Fruit fly (Drosophila melanogaster) whole organism, prepupa: ENCODE results near the gene brat.

Source experiments
- Blimp-1 ChIP-seq: fragments of 200-800 bp; sonication (Bioruptor generic); optimal IDR thresholded peaks from 3 replicates; lab custom pipeline; 2017; ENCODE audit warnings: missing biosample characterization, missing genetic modification characterization, mild to moderate bottlenecking, moderate library complexity, missing genetic modification reagents
- CG10631 ChIP-seq: fragments of 200-800 bp; sonication (Bioruptor generic); optimal IDR thresholded peaks from 2 replicates; lab custom pipeline; 2016; ENCODE audit warnings: missing biosample characterization, missing genetic modification characterization
- CG10669 ChIP-seq: fragments of 200-800 bp; sonication (Bioruptor generic); optimal IDR thresholded peaks from 3 replicates; lab custom pipeline; 2018; ENCODE audit warnings: missing biosample characterization, mild to moderate bottlenecking, missing genetic modification characterization, moderate library complexity
- CG11294 ChIP-seq: fragments of 200-800 bp; sonication (Bioruptor generic); IDR thresholded peaks from 2 replicates; pipeline ENCODE4 v1.3.6; 2022; ENCODE audit warnings: missing biosample characterization, missing genetic modification characterization
- CG11762 ChIP-seq: fragments of 200-800 bp; sonication (Bioruptor generic); optimal IDR thresholded peaks from 3 replicates; lab custom pipeline; 2016; ENCODE audit warnings: missing biosample characterization, missing genetic modification characterization; ENCODE audit not compliant: insufficient read depth
- CG11902 ChIP-seq: fragments of 200-800 bp; sonication (Bioruptor generic); optimal IDR thresholded peaks from 3 replicates; lab custom pipeline; 2016; ENCODE audit warnings: missing biosample characterization, missing genetic modification characterization
- CG15336 ChIP-seq: fragments of 200-800 bp; sonication (Bioruptor generic); IDR thresholded peaks from 2 replicates; pipeline ENCODE4 v1.3.6; 2022; ENCODE audit warnings: missing biosample characterization, missing genetic modification characterization
- CG16779 ChIP-seq: fragments of 200-800 bp; sonication (Bioruptor generic); optimal IDR thresholded peaks from 3 replicates; lab custom pipeline; 2017; ENCODE audit warnings: missing biosample characterization, mild to moderate bottlenecking, missing genetic modification characterization
- CG31627 ChIP-seq: fragments of 200-800 bp; sonication (Bioruptor generic); optimal IDR thresholded peaks from 3 replicates; lab custom pipeline; 2016; ENCODE audit warnings: missing biosample characterization, missing genetic modification characterization
- CG6163 ChIP-seq: fragments of 200-800 bp; sonication (Bioruptor generic); IDR thresholded peaks from 3 replicates; pipeline ENCODE4 v1.3.6; 2022; ENCODE audit warnings: missing biosample characterization, missing genetic modification characterization
- CG6276 ChIP-seq: fragments of 200-800 bp; sonication (Bioruptor generic); optimal IDR thresholded peaks from 2 replicates; lab custom pipeline; 2017; ENCODE audit warnings: missing biosample characterization, mild to moderate bottlenecking, missing genetic modification characterization
- CG6792 ChIP-seq: fragments of 200-800 bp; sonication (Bioruptor generic); optimal IDR thresholded peaks from 3 replicates; lab custom pipeline; 2016; ENCODE audit warnings: missing biosample characterization, missing genetic modification characterization
- CG6808 ChIP-seq: fragments of 200-800 bp; sonication (Bioruptor generic); optimal IDR thresholded peaks from 3 replicates; lab custom pipeline; 2017; ENCODE audit warnings: missing biosample characterization, missing genetic modification characterization, mild to moderate bottlenecking, moderate library complexity, missing genetic modification reagents
- CG6854 ChIP-seq: fragments of 200-800 bp; sonication (Bioruptor generic); optimal IDR thresholded peaks from 2 replicates; lab custom pipeline; 2017; ENCODE audit warnings: missing biosample characterization, mild to moderate bottlenecking, missing genetic modification characterization
- CG8119 ChIP-seq: fragments of 200-800 bp; sonication (Bioruptor generic); IDR thresholded peaks from 3 replicates; pipeline ENCODE4 v1.3.6; 2022; ENCODE audit warnings: missing biosample characterization, missing genetic modification characterization
- CG8632 ChIP-seq: fragments of 200-800 bp; sonication (Bioruptor generic); optimal IDR thresholded peaks from 3 replicates; lab custom pipeline; 2016; ENCODE audit warnings: missing biosample characterization, missing genetic modification characterization
- CG9139 ChIP-seq: fragments of 200-800 bp; sonication (Bioruptor generic); optimal IDR thresholded peaks from 3 replicates; lab custom pipeline; 2017; ENCODE audit warnings: missing biosample characterization, mild to moderate bottlenecking, missing genetic modification characterization
- Eip75B ChIP-seq: fragments of 200-800 bp; sonication (Bioruptor generic); optimal IDR thresholded peaks from 3 replicates; lab custom pipeline; 2016; ENCODE audit warnings: missing biosample characterization, missing genetic modification characterization
- Eip78C ChIP-seq: fragments of 200-800 bp; sonication (Bioruptor generic); peaks from one replicate; lab custom pipeline; 2016; ENCODE audit warnings: missing biosample characterization, missing genetic modification characterization
- Eip93F ChIP-seq: fragments of 200-800 bp; sonication (Bioruptor generic); optimal IDR thresholded peaks from 2 replicates; lab custom pipeline; 2016; ENCODE audit warnings: missing biosample characterization, mild to moderate bottlenecking, missing genetic modification characterization
- Ets21C ChIP-seq: fragments of 200-800 bp; sonication (Bioruptor generic); optimal IDR thresholded peaks from 3 replicates; lab custom pipeline; 2016; ENCODE audit warnings: missing biosample characterization, missing genetic modification characterization
- Ets96B ChIP-seq: fragments of 200-800 bp; optimal IDR thresholded peaks from 2 replicates; lab custom pipeline; 2019; ENCODE audit warnings: missing biosample characterization, mild to moderate bottlenecking, missing genetic modification characterization, moderate library complexity
- Gug ChIP-seq: fragments of 200-800 bp; sonication (Bioruptor generic); IDR thresholded peaks from 2 replicates; pipeline ENCODE4 v1.3.6; 2022; ENCODE audit warnings: missing biosample characterization, missing genetic modification characterization
- Hr39 ChIP-seq: fragments of 200-800 bp; sonication (Bioruptor generic); optimal IDR thresholded peaks from 2 replicates; lab custom pipeline; 2016; ENCODE audit warnings: missing biosample characterization, missing genetic modification characterization
- Lpt ChIP-seq: fragments of 200-800 bp; sonication (Bioruptor generic); optimal IDR thresholded peaks from 3 replicates; lab custom pipeline; 2016; ENCODE audit warnings: missing biosample characterization, missing genetic modification characterization
- Met ChIP-seq: fragments of 200-800 bp; sonication (Bioruptor generic); optimal IDR thresholded peaks from 3 replicates; lab custom pipeline; 2016; ENCODE audit warnings: missing biosample characterization, missing genetic modification characterization
- OdsH ChIP-seq: fragments of 200-800 bp; sonication (Bioruptor generic); optimal IDR thresholded peaks from 3 replicates; lab custom pipeline; 2016; ENCODE audit warnings: missing biosample characterization, missing genetic modification characterization
- Smox ChIP-seq: fragments of 200-800 bp; sonication (Bioruptor generic); optimal IDR thresholded peaks from 3 replicates; lab custom pipeline; 2016; ENCODE audit warnings: missing biosample characterization, missing genetic modification characterization
- Sox14 ChIP-seq: fragments of 200-800 bp; sonication (Bioruptor generic); optimal IDR thresholded peaks from 3 replicates; lab custom pipeline; 2016; ENCODE audit warnings: missing biosample characterization, missing genetic modification characterization
- Sox15 ChIP-seq: fragments of 200-800 bp; sonication (Bioruptor generic); optimal IDR thresholded peaks from 3 replicates; lab custom pipeline; 2016; ENCODE audit warnings: missing biosample characterization, missing genetic modification characterization
- acj6 ChIP-seq: fragments of 200-800 bp; sonication (Bioruptor generic); optimal IDR thresholded peaks from 3 replicates; lab custom pipeline; 2016; ENCODE audit warnings: missing biosample characterization, missing genetic modification characterization
- cyc ChIP-seq: fragments of 200-800 bp; sonication (Bioruptor generic); optimal IDR thresholded peaks from 3 replicates; lab custom pipeline; 2016; ENCODE audit warnings: missing biosample characterization, missing genetic modification characterization
- dsx ChIP-seq: fragments of 200-800 bp; optimal IDR thresholded peaks from 3 replicates; lab custom pipeline; 2019; ENCODE audit warnings: missing biosample characterization, mild to moderate bottlenecking, missing genetic modification characterization, moderate library complexity; ENCODE audit not compliant: poor library complexity, severe bottlenecking
- eg ChIP-seq: fragments of 200-800 bp; sonication (Bioruptor generic); IDR thresholded peaks from 3 replicates; pipeline ENCODE4 v1.3.6; 2022; ENCODE audit warnings: missing biosample characterization, missing genetic modification characterization
- fd59A ChIP-seq: fragments of 200-800 bp; sonication (Bioruptor generic); optimal IDR thresholded peaks from 2 replicates; lab custom pipeline; 2017; ENCODE audit warnings: missing biosample characterization, mild to moderate bottlenecking, missing genetic modification characterization, missing genetic modification reagents
- lz ChIP-seq: fragments of 200-800 bp; sonication (Bioruptor generic); optimal IDR thresholded peaks from 3 replicates; lab custom pipeline; 2016; ENCODE audit warnings: missing biosample characterization, missing genetic modification characterization
- pdm3 ChIP-seq: fragments of 200-800 bp; sonication (Bioruptor generic); optimal IDR thresholded peaks from 3 replicates; lab custom pipeline; 2016; ENCODE audit warnings: missing biosample characterization, missing genetic modification characterization
- salr ChIP-seq, 2 experiments: fragments of 200-800 bp; sonication (Bioruptor generic); optimal IDR thresholded peaks; 3 replicates each; lab custom pipeline; 2016 to 2018; ENCODE audit warnings: missing biosample characterization in 2 of 2, missing genetic modification characterization in 2 of 2, mild to moderate bottlenecking in 1 of 2
- spab ChIP-seq: fragments of 200-800 bp; sonication (Bioruptor generic); optimal IDR thresholded peaks from 2 replicates; lab custom pipeline; 2017; ENCODE audit warnings: missing biosample characterization, mild to moderate bottlenecking, missing genetic modification characterization, missing genetic modification reagents
- ss ChIP-seq, 2 experiments: fragments of 200-800 bp; sonication (Bioruptor generic); optimal IDR thresholded peaks; 2 replicates in 1 of 2; 3 replicates in 1 of 2; lab custom pipeline; 2017 to 2018; ENCODE audit warnings: mild to moderate bottlenecking in 2 of 2, missing biosample characterization in 2 of 2, missing genetic modification characterization in 2 of 2, moderate library complexity in 1 of 2
- svp ChIP-seq: fragments of 200-800 bp; sonication (Bioruptor generic); peaks from one replicate; lab custom pipeline; 2016; ENCODE audit warnings: missing biosample characterization, missing genetic modification characterization
- topi ChIP-seq: fragments of 200-800 bp; sonication (Bioruptor generic); optimal IDR thresholded peaks from 3 replicates; lab custom pipeline; 2016; ENCODE audit warnings: missing biosample characterization, missing genetic modification characterization
- vri ChIP-seq: fragments of 200-800 bp; sonication (Bioruptor generic); optimal IDR thresholded peaks from 3 replicates; lab custom pipeline; 2016; ENCODE audit warnings: missing biosample characterization, mild to moderate bottlenecking, missing genetic modification characterization

brat gene

DNA sequence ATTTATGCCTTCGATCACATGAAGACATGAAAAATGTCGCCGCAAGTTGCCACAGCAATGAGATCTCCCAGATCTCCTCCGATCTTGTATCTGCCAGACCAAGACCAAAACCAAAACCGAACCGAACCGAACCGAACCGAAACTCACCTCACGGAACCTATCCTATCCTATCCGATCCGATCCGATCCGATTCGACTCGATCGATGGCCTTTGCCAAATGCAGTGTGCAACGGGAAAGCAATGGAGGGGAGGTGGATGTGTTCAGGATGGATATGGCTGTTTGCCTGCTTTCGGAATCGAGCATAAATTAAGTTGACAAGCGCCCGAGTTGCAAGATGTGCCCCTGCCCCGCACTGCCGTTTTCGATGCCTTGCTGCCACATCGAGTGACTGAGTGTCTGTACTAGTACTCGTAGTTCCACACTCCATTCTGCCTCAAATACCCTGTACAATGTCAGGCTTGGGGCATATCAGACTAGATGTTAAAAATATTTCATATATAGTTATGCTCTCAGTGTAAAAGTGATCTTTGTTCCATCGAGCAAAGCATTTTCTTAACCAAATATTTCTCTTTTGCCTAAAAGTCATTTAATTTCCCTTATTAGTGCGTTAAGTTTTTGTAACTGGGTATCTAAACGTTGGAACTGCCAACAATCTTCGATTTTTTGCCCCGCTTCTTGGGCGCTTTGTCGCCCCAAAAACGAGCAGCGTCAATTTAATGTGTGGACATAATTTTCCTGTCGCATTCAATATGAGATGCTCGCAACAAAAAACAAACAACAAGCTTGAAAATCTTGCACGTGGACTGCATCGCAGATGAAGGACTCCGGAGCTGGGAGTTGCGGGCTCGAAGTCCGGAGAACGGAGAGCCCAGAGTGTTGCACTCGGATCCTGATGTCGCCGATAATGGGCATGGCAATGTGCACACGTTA lies 92.6 kb downstream of the brat start (continued):
- TF ChIP-seq CG15336 (GFP tag; lab: Robert Waterston, UW) (peak; percentile 94), eg (GFP tag; lab: Robert Waterston, UW) (peak; percentile 83), CG6808 (GFP tag; lab: Kevin White, UChicago) (peak; percentile 85), dsx (GFP tag; lab: Kevin White, UChicago) (peak; percentile 90), Hr39 (GFP tag; lab: Kevin White, UChicago) (peak; percentile 82), CG10631 (GFP tag; lab: Kevin White, UChicago) (peak; percentile 95), fd59A (GFP tag; lab: Kevin White, UChicago) (peak; percentile 94), Ets96B (tag; lab: Kevin White, UChicago) (peak; percentile 94), pdm3 (GFP tag; lab: Kevin White, UChicago) (peak; percentile 94), CG11902 (GFP tag; lab: Kevin White, UChicago) (peak; percentile 82), Sox14 (GFP tag; lab: Kevin White, UChicago) (peak; percentile 94), svp (GFP tag; lab: Kevin White, UChicago) (peak; percentile 92), CG6163 (GFP tag; lab: Robert Waterston, UW) (peak; percentile 95), CG11762 (GFP tag; lab: Kevin White, UChicago) (peak; percentile 84)

dm6 chr2L:19227656-19228055 lies 94.0 kb downstream of the brat start:
- no peak for TF ChIP-seq CG16779 (tag; lab: Kevin White, UChicago)
- TF ChIP-seq salr (GFP tag; optimal IDR thresholded peaks at IDR 0.05; lab: Kevin White, UChicago) = no peak
- no peak for TF ChIP-seq CG6792 (GFP tag; lab: Kevin White, UChicago)
- no peak for TF ChIP-seq CG8632 (GFP tag; lab: Kevin White, UChicago)
- TF ChIP-seq lz (GFP tag; lab: Kevin White, UChicago) = no peak
- peak; percentile 8 for TF ChIP-seq svp (GFP tag; lab: Kevin White, UChicago)
- TF ChIP-seq CG6163 (GFP tag; lab: Robert Waterston, UW) = no peak
- TF ChIP-seq CG6854 (GFP tag; lab: Kevin White, UChicago) = no peak
- TF ChIP-seq, all 60 proteins: peak for 1

dm6 chr2L:19229059-19229458 lies 95.4 kb downstream of the brat start:
- TF ChIP-seq Gug (GFP tag; lab: Robert Waterston, UW) (no peak), CG6854 (GFP tag; lab: Kevin White, UChicago) (no peak), Lpt (GFP tag; lab: Kevin White, UChicago) (no peak), acj6 (GFP tag; lab: Kevin White, UChicago) (peak; percentile 3), lz (GFP tag; lab: Kevin White, UChicago) (peak; percentile 31), salr (GFP tag; optimal IDR thresholded peaks at IDR 0.05; lab: Kevin White, UChicago) (no peak), Eip78C (GFP tag; lab: Kevin White, UChicago) (peak; percentile 73), Eip75B (GFP tag; lab: Kevin White, UChicago) (no peak), spab (peak; percentile 5), CG6808 (GFP tag; lab: Kevin White, UChicago) (peak; percentile 7), Ets21C (GFP tag; lab: Kevin White, UChicago) (no peak), CG11902 (GFP tag; lab: Kevin White, UChicago) (no peak), Hr39 (GFP tag; lab: Kevin White, UChicago) (peak; percentile 24), cyc (GFP tag; lab: Kevin White, UChicago) (peak; percentile 6), CG6276 (GFP tag; lab: Kevin White, UChicago) (no peak), CG10669 (GFP tag; lab: Kevin White, UChicago) (peak; percentile 16), Met (GFP tag; lab: Kevin White, UChicago) (peak; percentile 42), CG6792 (GFP tag; lab: Kevin White, UChicago) (peak; percentile 7), ss (GFP tag; optimal IDR thresholded peaks at IDR 0.05; lab: Kevin White, UChicago) (no peak), Smox (GFP tag; lab: Kevin White, UChicago) (peak; percentile 31), CG9139 (GFP tag; lab: Kevin White, UChicago) (no peak), Sox15 (GFP tag; lab: Kevin White, UChicago) (no peak), CG6163 (GFP tag; lab: Robert Waterston, UW) (peak; percentile 44; the same call in 1 of the 3 replicates), topi (GFP tag; lab: Kevin White, UChicago) (peak; percentile 23), pdm3 (GFP tag; lab: Kevin White, UChicago) (peak; percentile 40), vri (GFP tag; lab: Kevin White, UChicago) (no peak), OdsH (GFP tag; lab: Kevin White, UChicago) (peak; percentile 11), Blimp-1 (GFP tag; lab: Kevin White, UChicago) (no peak), svp (GFP tag; lab: Kevin White, UChicago) (peak; percentile 84), Ets96B (tag; lab: Kevin White, UChicago) (peak; percentile 13), Eip93F (GFP tag; lab: Kevin White, UChicago) (no peak), CG31627 (GFP tag; lab: Kevin White, UChicago) (peak; percentile 43), CG11294 (GFP tag; lab: Robert Waterston, UW) (no peak), CG8119 (GFP tag; lab: Robert Waterston, UW) (no peak)
